Worm (Caenorhabditis elegans) whole organism, L4 larva: ENCODE measurements around the gene srw-73.

Source experiments
- attf-4 ChIP-seq: sonication (generic microtip); optimal IDR thresholded peaks from 3 replicates; lab custom pipeline; 2017; ENCODE audit warnings: missing biosample characterization, missing genetic modification characterization
- duxl-1 ChIP-seq: sonication (generic microtip); optimal IDR thresholded peaks from 2 replicates; lab custom pipeline; 2016; ENCODE audit warnings: mild to moderate bottlenecking, missing genetic modification characterization, moderate library complexity, missing compliant biosample characterization; ENCODE audit not compliant: poor library complexity
- dve-1 ChIP-seq: sonication (generic microtip); optimal IDR thresholded peaks from 2 replicates; lab custom pipeline; 2017; ENCODE audit warnings: antibody characterized with exemption, mild to moderate bottlenecking, missing genetic modification characterization, missing compliant biosample characterization; ENCODE audit not compliant: insufficient read depth
- hlh-11 ChIP-seq: fragments of 200-800 bp; sonication (Bioruptor generic); optimal IDR thresholded peaks from 2 replicates; lab custom pipeline; 2018; ENCODE audit warnings: mild to moderate bottlenecking, missing genetic modification characterization, missing compliant biosample characterization
- lsy-2 ChIP-seq, 2 experiments: fragments of 150-350 bp in 1 of 2; sonication (generic microtip) in 1 of 2; optimal IDR thresholded peaks; 2 replicates each; lab custom pipeline; 2014 to 2017; ENCODE audit warnings: missing biosample characterization in 2 of 2, missing genetic modification characterization in 2 of 2
- mdl-1 ChIP-seq, 2 experiments: fragments of 150-350 bp in 1 of 2; sonication (generic microtip) in 1 of 2; optimal IDR thresholded peaks; 2 replicates each; lab custom pipeline; 2014 to 2017; ENCODE audit warnings: missing biosample characterization in 2 of 2, missing genetic modification characterization in 2 of 2
- snpc-4 ChIP-seq: fragments of 150-350 bp; optimal IDR thresholded peaks from 2 replicates; lab custom pipeline; 2014; ENCODE audit warnings: missing biosample characterization, missing genetic modification characterization
- zip-2 ChIP-seq: fragments of 150-350 bp; optimal IDR thresholded peaks from 2 replicates; lab custom pipeline; 2014; ENCODE audit warnings: missing biosample characterization, missing genetic modification characterization
- ztf-11 ChIP-seq: fragments of 150-350 bp; optimal IDR thresholded peaks from 2 replicates; lab custom pipeline; 2014; ENCODE audit warnings: missing biosample characterization, missing genetic modification characterization

ce11 chrV:16573168-16573567, 15.2 kb downstream of the srw-73 start, which contains the start of gene str-149:
- TF ChIP-seq duxl-1 (tag; lab: Kevin White, UChicago) (no peak), lsy-2 (tag; optimal IDR thresholded peaks at IDR 0.05; lab: Kevin White, UChicago) (no peak), ztf-11 (tag; lab: Kevin White, UChicago) (no peak), zip-2 (tag; lab: Kevin White, UChicago) (no peak), dve-1 (tag; lab: Kevin White, UChicago) (no peak), snpc-4 (tag; lab: Kevin White, UChicago) (no peak), hlh-11 (no peak), mdl-1 (tag; optimal IDR thresholded peaks at IDR 0.05; lab: Kevin White, UChicago) (no peak), attf-4 (tag; lab: Kevin White, UChicago) (no peak)
